Fruit fly (Drosophila melanogaster) Kc167 (cell line): ENCODE results near the gene CG6985.

Experiments
- Myc ChIP-seq: fragments of >200 bp; optimal IDR thresholded peaks from 2 replicates; lab custom pipeline; 2017; ENCODE audit warnings: missing external identifiers
- Sin3A ChIP-seq: fragments of >200 bp; optimal IDR thresholded peaks from 2 replicates; lab custom pipeline; 2018; ENCODE audit warnings: missing external identifiers
- h ChIP-seq: fragments of >200 bp; optimal IDR thresholded peaks from 3 replicates; lab custom pipeline; 2018; ENCODE audit warnings: missing external identifiers
- insv ChIP-seq: fragments of >200 bp; optimal IDR thresholded peaks from 3 replicates; lab custom pipeline; 2018; ENCODE audit warnings: missing external identifiers
- psq ChIP-seq: fragments of >200 bp; optimal IDR thresholded peaks from 2 replicates; lab custom pipeline; 2017; ENCODE audit warnings: missing external identifiers
- ttk ChIP-seq: sonication (Bioruptor generic); optimal IDR thresholded peaks from 2 replicates; lab custom pipeline; 2017; ENCODE audit warnings: missing external identifiers

DNA sequence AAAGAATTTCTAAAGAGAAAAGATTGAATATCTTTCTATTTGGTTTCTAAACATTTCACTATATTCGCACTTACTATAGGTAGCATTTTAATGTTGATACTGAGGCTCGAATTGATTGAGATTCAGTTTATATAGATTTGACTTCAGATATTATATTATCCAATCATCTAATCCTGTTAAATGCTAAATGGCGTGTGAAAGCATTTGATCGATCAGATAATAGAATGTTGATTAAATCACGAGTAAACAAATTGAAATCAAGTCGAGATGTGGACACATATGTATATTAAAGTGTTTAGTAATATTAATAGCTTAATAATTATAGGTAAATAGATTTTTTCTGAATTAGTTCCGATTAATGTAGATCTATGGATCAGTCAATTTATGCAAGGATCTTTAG is 29.9 kb downstream of the CG6985 start, which contains the start of gene CG43094:
- TF ChIP-seq h = no peak
- TF ChIP-seq insv (lab: Kevin White, UChicago) = no peak
- no peak for TF ChIP-seq Myc (lab: Kevin White, UChicago)
- no peak for TF ChIP-seq psq (lab: Kevin White, UChicago)
- TF ChIP-seq Sin3A = no peak
- no peak for TF ChIP-seq ttk (lab: Kevin White, UChicago)
